Fruit fly (Drosophila melanogaster) S2 (cell line): Measurements from ENCODE around the gene CG11983.

ENCODE experiments used
- CG8478 ChIP-seq: fragments of >200 bp; optimal IDR thresholded peaks from 2 replicates; lab custom pipeline; 2018
- CTCF ChIP-seq, 2 experiments: fragments of >200 bp; optimal IDR thresholded peaks; 2 replicates each; lab custom pipeline; 2018

dm6 chr3R:9049091-9049981 is 41.2 kb downstream of the CG11983 start:
- TF ChIP-seq CG8478 (lab: Kevin White, UChicago) (no peak), CTCF (optimal IDR thresholded peaks at IDR 0.05; lab: Kevin White, UChicago) (no peak)
